Fruit fly (Drosophila melanogaster) whole organism, embryonic: ENCODE measurements around the gene Cp110.

Experiments
- Adf1 ChIP-seq: fragments of 200-800 bp; sonication (Bioruptor generic); IDR thresholded peaks from 2 replicates; pipeline ENCODE4 v1.3.6; 2022; ENCODE audit warnings: missing biosample characterization, missing genetic modification characterization
- Bgb ChIP-seq: fragments of 200-800 bp; sonication (Bioruptor generic); IDR thresholded peaks from 2 replicates; pipeline ENCODE4 v1.3.6; 2022; ENCODE audit warnings: missing biosample characterization, missing genetic modification characterization; ENCODE audit not compliant: partially characterized antibody
- CG10147 ChIP-seq: fragments of 200-800 bp; sonication (Bioruptor generic); optimal IDR thresholded peaks from 2 replicates; lab custom pipeline; 2019; ENCODE audit warnings: missing biosample characterization, mild to moderate bottlenecking, missing genetic modification characterization, moderate library complexity
- CG12744 ChIP-seq: fragments of 200-800 bp; sonication (Bioruptor generic); optimal IDR thresholded peaks from 2 replicates; lab custom pipeline; 2016; ENCODE audit warnings: missing biosample characterization, missing genetic modification characterization
- CG12769 ChIP-seq: fragments of 200-800 bp; sonication (Bioruptor generic); optimal IDR thresholded peaks from 2 replicates; lab custom pipeline; 2019; ENCODE audit warnings: missing biosample characterization, mild to moderate bottlenecking, missing genetic modification characterization, moderate library complexity
- CG14710 ChIP-seq: fragments of 200-800 bp; sonication (Bioruptor generic); optimal IDR thresholded peaks from 3 replicates; lab custom pipeline; 2019; ENCODE audit warnings: missing biosample characterization, mild to moderate bottlenecking, missing genetic modification characterization, moderate library complexity
- CG17328 ChIP-seq: fragments of 200-800 bp; sonication (Bioruptor generic); IDR thresholded peaks from 2 replicates; pipeline ENCODE4 v1.3.6; 2022; ENCODE audit warnings: missing biosample characterization, missing genetic modification characterization
- CG18476 ChIP-seq: fragments of 200-800 bp; sonication (Bioruptor generic); optimal IDR thresholded peaks from 2 replicates; lab custom pipeline; 2016; ENCODE audit warnings: missing biosample characterization, mild to moderate bottlenecking, missing genetic modification characterization
- CG30020 ChIP-seq: fragments of 200-800 bp; optimal IDR thresholded peaks from 2 replicates; lab custom pipeline; 2019; ENCODE audit warnings: missing biosample characterization, mild to moderate bottlenecking, missing genetic modification characterization, moderate library complexity
- CG31388 ChIP-seq: fragments of 200-800 bp; sonication (Bioruptor generic); optimal IDR thresholded peaks from 2 replicates; lab custom pipeline; 2016; ENCODE audit warnings: missing biosample characterization, missing genetic modification characterization
- CG32767 ChIP-seq: fragments of 200-800 bp; sonication (Bioruptor generic); IDR thresholded peaks from 2 replicates; pipeline ENCODE4 v1.3.6; 2022; ENCODE audit warnings: missing biosample characterization, missing genetic modification characterization
- CG4617 ChIP-seq: fragments of 200-800 bp; sonication (Bioruptor generic); optimal IDR thresholded peaks from 3 replicates; lab custom pipeline; 2016; ENCODE audit warnings: missing biosample characterization, missing genetic modification characterization, borderline replicate concordance
- CG6689 ChIP-seq: fragments of 200-800 bp; sonication (Bioruptor generic); IDR thresholded peaks from 2 replicates; pipeline ENCODE4 v1.3.6; 2022; ENCODE audit warnings: missing biosample characterization, missing genetic modification characterization
- CG6791 ChIP-seq: fragments of 200-800 bp; sonication (Bioruptor generic); IDR thresholded peaks from 3 replicates; pipeline ENCODE4 v1.3.6; 2022; ENCODE audit warnings: missing biosample characterization, missing genetic modification characterization; ENCODE audit not compliant: partially characterized antibody
- CG7963 ChIP-seq: fragments of 200-800 bp; sonication (Bioruptor generic); IDR thresholded peaks from 3 replicates; pipeline ENCODE4 v1.3.6; 2022; ENCODE audit warnings: missing biosample characterization, missing genetic modification characterization; ENCODE audit not compliant: partially characterized antibody
- CG9437 ChIP-seq: fragments of 200-800 bp; sonication (Bioruptor generic); optimal IDR thresholded peaks from 2 replicates; lab custom pipeline; 2018; ENCODE audit warnings: missing biosample characterization, mild to moderate bottlenecking, missing genetic modification characterization
- CG9797 ChIP-seq: fragments of 200-800 bp; sonication (Bioruptor generic); optimal IDR thresholded peaks from 3 replicates; lab custom pipeline; 2018; ENCODE audit warnings: missing biosample characterization, mild to moderate bottlenecking, missing genetic modification characterization
- CrebB ChIP-seq: fragments of 200-800 bp; sonication (Bioruptor generic); optimal IDR thresholded peaks from 3 replicates; lab custom pipeline; 2018; ENCODE audit warnings: missing biosample characterization, mild to moderate bottlenecking, missing genetic modification characterization
- Dp ChIP-seq: fragments of 200-800 bp; sonication (Bioruptor generic); optimal IDR thresholded peaks from 2 replicates; lab custom pipeline; 2018; ENCODE audit warnings: missing biosample characterization, mild to moderate bottlenecking, missing genetic modification characterization, moderate library complexity
- Dref ChIP-seq: fragments of 200-800 bp; sonication (Bioruptor generic); IDR thresholded peaks from 2 replicates; pipeline ENCODE4 v1.3.6; 2022; ENCODE audit warnings: missing biosample characterization, missing genetic modification characterization
- Elba2 ChIP-seq: fragments of 200-800 bp; sonication (Bioruptor generic); optimal IDR thresholded peaks from 3 replicates; lab custom pipeline; 2016; ENCODE audit warnings: missing biosample characterization, missing genetic modification characterization
- Ets65A ChIP-seq: fragments of 200-800 bp; sonication (Bioruptor generic); peaks from one replicate; lab custom pipeline; 2016; ENCODE audit warnings: missing biosample characterization, missing genetic modification characterization
- HLH4C ChIP-seq: fragments of 200-800 bp; sonication (Bioruptor generic); IDR thresholded peaks from 3 replicates; pipeline ENCODE4 v1.3.6; 2022; ENCODE audit warnings: missing biosample characterization, missing genetic modification characterization; ENCODE audit not compliant: partially characterized antibody
- Hsf ChIP-seq: fragments of 200-800 bp; sonication (Bioruptor generic); optimal IDR thresholded peaks from 3 replicates; lab custom pipeline; 2016; ENCODE audit warnings: missing biosample characterization, missing genetic modification characterization
- Jarid2 ChIP-seq: fragments of 200-800 bp; sonication (Bioruptor generic); optimal IDR thresholded peaks from 3 replicates; lab custom pipeline; 2017; ENCODE audit warnings: mild to moderate bottlenecking, missing biosample characterization, missing genetic modification reagents, missing genetic modification characterization
- Lhr ChIP-seq: fragments of 200-800 bp; sonication (Bioruptor generic); optimal IDR thresholded peaks from 3 replicates; lab custom pipeline; 2017; ENCODE audit warnings: mild to moderate bottlenecking, missing biosample characterization, missing genetic modification reagents, missing genetic modification characterization
- MBD-R2 ChIP-seq: fragments of 200-800 bp; sonication (Bioruptor generic); IDR thresholded peaks from 2 replicates; pipeline ENCODE4 v1.3.6; 2022; ENCODE audit warnings: missing biosample characterization, missing genetic modification characterization
- MESR4 ChIP-seq: fragments of 200-800 bp; sonication (Bioruptor generic); optimal IDR thresholded peaks from 2 replicates; lab custom pipeline; 2018; ENCODE audit warnings: missing biosample characterization, mild to moderate bottlenecking, missing genetic modification characterization, moderate library complexity
- Med ChIP-seq: fragments of 200-800 bp; sonication (Bioruptor generic); peaks from one replicate; lab custom pipeline; 2016; ENCODE audit warnings: missing biosample characterization, missing genetic modification characterization, mild to moderate bottlenecking, inconsistent platforms, moderate library complexity
- NK7.1 ChIP-seq: fragments of 200-800 bp; sonication (Bioruptor generic); optimal IDR thresholded peaks from 3 replicates; lab custom pipeline; 2016; ENCODE audit warnings: missing biosample characterization, missing genetic modification characterization
- PHDP ChIP-seq: fragments of 200-800 bp; sonication (Bioruptor generic); optimal IDR thresholded peaks from 3 replicates; lab custom pipeline; 2018; ENCODE audit warnings: missing biosample characterization, mild to moderate bottlenecking, missing genetic modification characterization, moderate library complexity
- Sry-δ ChIP-seq: fragments of 200-800 bp; sonication (Bioruptor generic); optimal IDR thresholded peaks from 2 replicates; lab custom pipeline; 2016; ENCODE audit warnings: missing biosample characterization, missing genetic modification characterization
- Vsx1 ChIP-seq: fragments of 200-800 bp; sonication (Bioruptor generic); optimal IDR thresholded peaks from 2 replicates; lab custom pipeline; 2017; ENCODE audit warnings: missing biosample characterization, mild to moderate bottlenecking, missing genetic modification characterization, missing genetic modification reagents
- abd-A ChIP-seq: fragments of 200-800 bp; sonication (Bioruptor generic); optimal IDR thresholded peaks from 3 replicates; lab custom pipeline; 2019; ENCODE audit warnings: missing biosample characterization, mild to moderate bottlenecking, missing genetic modification characterization, moderate library complexity
- amos ChIP-seq: fragments of 200-800 bp; sonication (Bioruptor generic); IDR thresholded peaks from 2 replicates; pipeline ENCODE4 v1.3.6; 2022; ENCODE audit warnings: missing biosample characterization, missing genetic modification characterization; ENCODE audit not compliant: partially characterized antibody
- ase ChIP-seq: fragments of 200-800 bp; sonication (Bioruptor generic); IDR thresholded peaks from 3 replicates; pipeline ENCODE4 v1.3.6; 2022; ENCODE audit warnings: missing biosample characterization, missing genetic modification characterization
- ato ChIP-seq: fragments of 200-800 bp; sonication (Bioruptor generic); IDR thresholded peaks from 2 replicates; pipeline ENCODE4 v1.3.6; 2022; ENCODE audit warnings: missing biosample characterization, missing genetic modification characterization; ENCODE audit not compliant: partially characterized antibody
- caup ChIP-seq: fragments of 200-800 bp; sonication (Bioruptor generic); optimal IDR thresholded peaks from 3 replicates; lab custom pipeline; 2017; ENCODE audit warnings: missing biosample characterization, mild to moderate bottlenecking, missing genetic modification characterization, moderate library complexity; ENCODE audit not compliant: severe bottlenecking
- chinmo ChIP-seq: fragments of 200-800 bp; sonication (Bioruptor generic); IDR thresholded peaks from 4 replicates; pipeline ENCODE4 v1.3.6; 2022; ENCODE audit warnings: missing biosample characterization, missing genetic modification characterization; ENCODE audit not compliant: partially characterized antibody
- crp ChIP-seq, 2 experiments: fragments of 200-800 bp; sonication (Bioruptor generic); optimal IDR thresholded peaks; 2 replicates in 1 of 2; 3 replicates in 1 of 2; lab custom pipeline; 2017; ENCODE audit warnings: missing biosample characterization in 2 of 2, missing genetic modification characterization in 2 of 2, mild to moderate bottlenecking in 1 of 2, moderate library complexity in 1 of 2
- en ChIP-seq: fragments of 200-800 bp; sonication (Bioruptor generic); optimal IDR thresholded peaks from 2 replicates; lab custom pipeline; 2016; ENCODE audit warnings: missing biosample characterization, missing genetic modification characterization
- fd64A ChIP-seq: fragments of 200-800 bp; sonication (Bioruptor generic); optimal IDR thresholded peaks from 3 replicates; lab custom pipeline; 2018; ENCODE audit warnings: missing biosample characterization, mild to moderate bottlenecking, missing genetic modification characterization
- h ChIP-seq: fragments of >200 bp; optimal IDR thresholded peaks from 2 replicates; lab custom pipeline; 2017
- hbn ChIP-seq: fragments of 200-800 bp; sonication (Bioruptor generic); IDR thresholded peaks from 2 replicates; pipeline ENCODE4 v1.3.6; 2022; ENCODE audit warnings: missing biosample characterization, missing genetic modification characterization; ENCODE audit not compliant: partially characterized antibody
- insv ChIP-seq, 2 experiments: fragments of 200-800 bp; sonication (Bioruptor generic); optimal IDR thresholded peaks; 3 replicates each; lab custom pipeline; 2016 to 2018; ENCODE audit warnings: missing biosample characterization in 2 of 2, missing genetic modification characterization in 2 of 2
- trem ChIP-seq: fragments of 200-800 bp; optimal IDR thresholded peaks from 3 replicates; lab custom pipeline; 2019; ENCODE audit warnings: missing biosample characterization, mild to moderate bottlenecking, missing genetic modification characterization, moderate library complexity
- unc-4 ChIP-seq: fragments of 200-800 bp; sonication (Bioruptor generic); IDR thresholded peaks from 2 replicates; pipeline ENCODE4 v1.3.6; 2022; ENCODE audit warnings: missing biosample characterization, missing genetic modification characterization; ENCODE audit not compliant: partially characterized antibody
- vnd ChIP-seq: fragments of 200-800 bp; sonication (Bioruptor generic); IDR thresholded peaks from 3 replicates; pipeline ENCODE4 v1.3.6; 2022; ENCODE audit warnings: missing biosample characterization, missing genetic modification characterization; ENCODE audit not compliant: partially characterized antibody

The Cp110 gene

DNA sequence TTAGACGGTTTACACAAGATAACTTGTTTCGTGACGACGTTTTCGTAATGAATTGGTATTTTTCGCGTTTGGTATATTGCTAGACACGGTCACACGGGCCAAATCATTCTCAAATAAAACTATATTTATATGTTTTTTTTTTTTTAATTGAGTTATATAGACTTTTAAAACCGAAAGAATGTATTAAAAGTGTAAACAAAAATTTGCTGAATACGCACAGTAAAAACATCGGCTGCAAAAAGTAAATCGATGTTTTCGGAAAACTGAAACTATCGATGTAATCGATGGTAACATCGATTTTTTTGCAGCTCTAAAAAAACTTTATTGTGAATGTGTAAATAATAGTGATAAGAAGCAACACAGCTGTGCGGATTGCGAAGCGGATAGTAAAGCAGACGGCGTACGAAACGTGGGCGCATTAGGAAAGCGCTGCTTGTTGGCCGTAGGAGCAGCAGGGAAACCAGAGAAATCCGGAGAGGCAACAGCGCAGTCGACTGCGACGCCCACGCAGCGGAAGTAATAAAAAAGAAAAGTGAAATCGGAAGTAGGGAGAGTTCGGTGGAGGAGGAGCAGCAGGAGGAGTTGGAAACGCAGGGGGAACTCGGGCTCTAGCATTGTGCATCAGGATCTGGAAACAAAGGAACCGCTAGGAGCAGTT is 47.9 kb downstream of the Cp110 start, which contains the start of gene S6kII:
Gene S6kII, plus strand, starts transcription at position 301 of the 658 bp plus-strand sequence.
- TF ChIP-seq CG10147 (no peak), h (lab: Kevin White, UChicago) (no peak), CG12769 (no peak), CrebB (tag; lab: Kevin White, UChicago) (no peak), vnd (peak; percentile 75), HLH4C (peak; percentile 84), CG6791 (GFP tag; lab: Robert Waterston, UW) (peak; percentile 84), CG12744 (GFP tag; lab: Kevin White, UChicago) (no peak), PHDP (tag; lab: Kevin White, UChicago) (no peak), Dref (GFP tag; lab: Robert Waterston, UW) (peak; percentile 82), CG4617 (GFP tag; lab: Kevin White, UChicago) (peak; percentile 2), caup (GFP tag; lab: Kevin White, UChicago) (no peak), CG32767 (GFP tag; lab: Robert Waterston, UW) (no peak), trem (tag; lab: Kevin White, UChicago) (peak; percentile 42), Med (GFP tag; lab: Kevin White, UChicago) (peak; percentile 47), crp (GFP tag; optimal IDR thresholded peaks at IDR 0.05; lab: Kevin White, UChicago) (peak in 1 of 2 experiments; percentile 54), hbn (peak; percentile 71), en (GFP tag; lab: Kevin White, UChicago) (no peak), CG18476 (GFP tag; lab: Kevin White, UChicago) (no peak), Ets65A (GFP tag; lab: Kevin White, UChicago) (no peak), Hsf (GFP tag; lab: Kevin White, UChicago) (no peak), Elba2 (GFP tag; lab: Kevin White, UChicago) (no peak), Dp (GFP tag; lab: Kevin White, UChicago) (peak; percentile 9), insv (GFP tag; optimal IDR thresholded peaks at IDR 0.05; lab: Kevin White, UChicago) (no peak), amos (GFP tag; lab: Robert Waterston, UW) (peak; percentile 88), CG6689 (GFP tag; lab: Robert Waterston, UW) (no peak), NK7.1 (GFP tag; lab: Kevin White, UChicago) (no peak), MESR4 (peak; percentile 84), fd64A (GFP tag; lab: Kevin White, UChicago) (no peak), MBD-R2 (peak; percentile 68; the same call in 1 of the 2 replicates), CG17328 (GFP tag; lab: Robert Waterston, UW) (no peak), Lhr (GFP tag; lab: Kevin White, UChicago) (peak; percentile 27), CG31388 (GFP tag; lab: Kevin White, UChicago) (no peak), chinmo (GFP tag; lab: Robert Waterston, UW) (peak; percentile 72; the same call in 1 of the 4 replicates), Sry-δ (GFP tag; lab: Kevin White, UChicago) (peak; percentile 77), Jarid2 (GFP tag; lab: Kevin White, UChicago) (no peak), CG14710 (tag; lab: Kevin White, UChicago) (peak; percentile 47), CG9797 (peak; percentile 44), ase (GFP tag; lab: Robert Waterston, UW) (no peak), Vsx1 (GFP tag; lab: Kevin White, UChicago) (no peak), ato (peak; percentile 67), abd-A (no peak), CG7963 (peak; percentile 79), CG30020 (tag; lab: Kevin White, UChicago) (peak; percentile 50), Bgb (GFP tag; lab: Robert Waterston, UW) (peak; percentile 89), CG9437 (GFP tag; lab: Kevin White, UChicago) (peak; percentile 64), unc-4 (peak; percentile 81), Adf1 (GFP tag; lab: Robert Waterston, UW) (peak; percentile 71)
